Worm (Caenorhabditis elegans): Measurements from ENCODE around the gene F19H6.5.

DNA sequence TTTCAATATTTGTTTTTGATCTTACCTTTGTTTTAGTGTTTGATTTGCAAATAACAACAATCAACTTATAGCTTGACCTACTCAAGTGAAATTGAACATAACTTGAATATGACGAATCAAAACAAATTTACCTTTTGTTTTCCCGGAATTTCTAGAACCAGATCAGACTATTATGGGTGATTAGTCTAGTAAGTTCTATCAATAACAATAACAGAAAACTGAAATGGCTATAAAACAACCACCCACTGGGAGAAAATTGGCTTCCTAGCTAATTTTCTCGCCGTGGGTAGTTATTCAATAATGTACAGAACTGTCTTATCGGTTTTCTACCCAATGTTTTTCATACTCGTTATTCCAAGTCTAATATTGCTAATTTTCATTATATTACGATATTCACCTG, 36.0 kb downstream of the F19H6.5 start, which contains the start of gene srd-45:
- no peak for TF ChIP-seq him-1 (tag; optimal IDR thresholded peaks at IDR 0.05)
- TF ChIP-seq W03F9.2 (tag; optimal IDR thresholded peaks at IDR 0.05) = no peak
